Worm (Caenorhabditis elegans) whole organism, young adult: Measurements from ENCODE around the gene sfxn-1.5.

Experiments used
- B0019.2 ChIP-seq: fragments of 200-800 bp; sonication (Bioruptor generic); conservative IDR thresholded peaks from 2 replicates; pipeline ENCODE4 v1.3.6; 2022; ENCODE audit warnings: missing genetic modification reagents, missing genetic modification characterization, missing compliant biosample characterization
- C06A6.2 ChIP-seq: fragments of 200-800 bp; sonication (Bioruptor generic); conservative IDR thresholded peaks from 2 replicates; pipeline ENCODE4 v1.3.6; 2022; ENCODE audit warnings: missing genetic modification characterization, missing compliant biosample characterization
- F33H1.4 ChIP-seq: fragments of 200-800 bp; sonication (Bioruptor generic); IDR thresholded peaks from 2 replicates; pipeline ENCODE4 v1.3.6; 2022; ENCODE audit warnings: missing genetic modification reagents, missing genetic modification characterization, missing compliant biosample characterization
- F49E8.2 ChIP-seq: sonication (generic microtip); optimal IDR thresholded peaks from 3 replicates; lab custom pipeline; 2017; ENCODE audit warnings: missing genetic modification characterization, mild to moderate bottlenecking, missing compliant biosample characterization, antibody characterized with exemption, moderate library complexity; ENCODE audit not compliant: insufficient read depth
- F57A8.1 ChIP-seq: fragments of 200-800 bp; sonication (Bioruptor generic); optimal IDR thresholded peaks from 2 replicates; lab custom pipeline; 2018; ENCODE audit warnings: mild to moderate bottlenecking, missing genetic modification characterization, moderate library complexity, missing compliant biosample characterization
- T26A5.8 ChIP-seq: sonication (generic microtip); optimal IDR thresholded peaks from 2 replicates; lab custom pipeline; 2016; ENCODE audit warnings: missing genetic modification characterization, missing compliant biosample characterization
- Y79H2A.3 ChIP-seq: fragments of 200-800 bp; sonication (Bioruptor generic); conservative IDR thresholded peaks from 2 replicates; pipeline ENCODE4 v1.3.6; 2022; ENCODE audit warnings: missing genetic modification reagents, missing genetic modification characterization, missing compliant biosample characterization
- atf-7 ChIP-seq: sonication (generic microtip); optimal IDR thresholded peaks from 2 replicates; lab custom pipeline; 2017; ENCODE audit warnings: mild to moderate bottlenecking, missing genetic modification characterization, missing compliant biosample characterization
- attf-3 ChIP-seq: fragments of 200-800 bp; sonication (Bioruptor generic); conservative IDR thresholded peaks from 2 replicates; pipeline ENCODE4 v1.3.6; 2022; ENCODE audit warnings: missing genetic modification reagents, missing genetic modification characterization, missing compliant biosample characterization
- attf-5 ChIP-seq: fragments of 200-800 bp; sonication (Bioruptor generic); optimal IDR thresholded peaks from 2 replicates; lab custom pipeline; 2018; ENCODE audit warnings: mild to moderate bottlenecking, missing genetic modification characterization, missing compliant biosample characterization
- ccch-3 ChIP-seq: fragments of 200-800 bp; sonication (Bioruptor generic); optimal IDR thresholded peaks from 2 replicates; lab custom pipeline; 2018; ENCODE audit warnings: mild to moderate bottlenecking, missing genetic modification characterization, missing compliant biosample characterization
- cebp-2 ChIP-seq: fragments of 200-800 bp; sonication (Bioruptor generic); IDR thresholded peaks from 2 replicates; pipeline ENCODE4 v1.3.6; 2022; ENCODE audit warnings: missing genetic modification characterization, missing compliant biosample characterization
- chd-7 ChIP-seq: sonication (generic microtip); optimal IDR thresholded peaks from 2 replicates; lab custom pipeline; 2016; ENCODE audit warnings: mild to moderate bottlenecking, missing genetic modification characterization, moderate library complexity, missing compliant biosample characterization
- dpff-1 ChIP-seq: sonication (generic microtip); optimal IDR thresholded peaks from 2 replicates; lab custom pipeline; 2017; ENCODE audit warnings: mild to moderate bottlenecking, missing genetic modification characterization, missing compliant biosample characterization
- fkh-3 ChIP-seq: sonication (generic microtip); optimal IDR thresholded peaks from 2 replicates; lab custom pipeline; 2016; ENCODE audit warnings: mild to moderate bottlenecking, missing genetic modification characterization, missing compliant biosample characterization
- hlh-26 ChIP-seq: fragments of 200-800 bp; sonication (Bioruptor generic); conservative IDR thresholded peaks from 2 replicates; pipeline ENCODE4 v1.3.6; 2022; ENCODE audit warnings: missing genetic modification reagents, missing genetic modification characterization, missing compliant biosample characterization
- hsf-1 ChIP-seq: fragments of 200-800 bp; sonication (Bioruptor generic); IDR thresholded peaks from 2 replicates; pipeline ENCODE4 v1.3.6; 2022; ENCODE audit warnings: missing genetic modification reagents, missing genetic modification characterization, missing compliant biosample characterization
- lag-1 ChIP-seq: fragments of 200-800 bp; sonication (Bioruptor generic); IDR thresholded peaks from 2 replicates; pipeline ENCODE4 v1.3.6; 2022; ENCODE audit warnings: missing genetic modification reagents, missing genetic modification characterization, missing compliant biosample characterization
- mes-4 ChIP-seq: sonication (generic microtip); optimal IDR thresholded peaks from 2 replicates; lab custom pipeline; 2016; ENCODE audit warnings: missing genotype, missing genetic modification characterization, missing compliant biosample characterization
- nhr-120 ChIP-seq: fragments of 200-800 bp; sonication (Bioruptor generic); IDR thresholded peaks from 2 replicates; pipeline ENCODE4 v1.3.6; 2022; ENCODE audit warnings: missing genetic modification characterization, missing compliant biosample characterization
- pbrm-1 ChIP-seq: fragments of 200-800 bp; sonication (Bioruptor generic); IDR thresholded peaks from 2 replicates; pipeline ENCODE4 v1.3.6; 2022; ENCODE audit warnings: missing genetic modification reagents, missing genetic modification characterization, missing compliant biosample characterization
- pha-4 ChIP-seq: fragments of 150-350 bp; sonication (generic microtip); optimal IDR thresholded peaks from 2 replicates; lab custom pipeline; 2014; ENCODE audit warnings: missing biosample characterization, missing genetic modification reagents, missing genetic modification characterization
- rec-8 ChIP-seq, 2 experiments: sonication (generic microtip); optimal IDR thresholded peaks; 2 replicates each; lab custom pipeline; 2016; ENCODE audit warnings: mild to moderate bottlenecking in 2 of 2, missing genetic modification characterization in 2 of 2, missing genetic modification reagents in 2 of 2, missing genotype in 2 of 2, missing biosample characterization in 1 of 2, missing compliant biosample characterization in 1 of 2, moderate library complexity in 1 of 2
- sdz-38 ChIP-seq: sonication (generic microtip); optimal IDR thresholded peaks from 2 replicates; lab custom pipeline; 2016; ENCODE audit warnings: missing genotype, missing genetic modification characterization, missing compliant biosample characterization
- snpc-3.4 ChIP-seq: sonication (generic microtip); optimal IDR thresholded peaks from 2 replicates; lab custom pipeline; 2017; ENCODE audit warnings: missing genetic modification characterization, mild to moderate bottlenecking, missing compliant biosample characterization, antibody characterized with exemption, moderate library complexity, missing genotype, missing genetic modification reagents
- snpc-4 ChIP-seq, 5 experiments: fragments of 150-350 bp in 1 of 5; sonication (generic microtip) in 4 of 5; optimal IDR thresholded peaks; 2 replicates each; lab custom pipeline; 2014 to 2018; ENCODE audit warnings: missing genetic modification characterization in 5 of 5, missing biosample characterization in 3 of 5, antibody characterized with exemption in 2 of 5, mild to moderate bottlenecking in 2 of 5, missing compliant biosample characterization in 2 of 5, missing genotype in 2 of 5, moderate library complexity in 2 of 5, missing genetic modification reagents in 1 of 5
- sptf-2 ChIP-seq: fragments of 200-800 bp; sonication (Bioruptor generic); optimal IDR thresholded peaks from 2 replicates; lab custom pipeline; 2018; ENCODE audit warnings: mild to moderate bottlenecking, missing genetic modification characterization, missing compliant biosample characterization
- tbp1 ChIP-seq: fragments of 200-800 bp; sonication (Bioruptor generic); optimal IDR thresholded peaks from 2 replicates; lab custom pipeline; 2018; ENCODE audit warnings: mild to moderate bottlenecking, missing genetic modification characterization, missing compliant biosample characterization
- tbx-9 ChIP-seq: sonication (generic microtip); optimal IDR thresholded peaks from 2 replicates; lab custom pipeline; 2016; ENCODE audit warnings: borderline replicate concordance, missing genetic modification characterization, inconsistent platforms, missing compliant biosample characterization
- unc-130 ChIP-seq: sonication (generic microtip); optimal IDR thresholded peaks from 2 replicates; lab custom pipeline; 2016; ENCODE audit warnings: missing genetic modification reagents, missing genetic modification characterization, missing compliant biosample characterization
- ztf-28 ChIP-seq: fragments of 200-800 bp; sonication (Bioruptor generic); IDR thresholded peaks from 2 replicates; pipeline ENCODE4 v1.3.6; 2022; ENCODE audit warnings: missing genetic modification reagents, missing genetic modification characterization, missing compliant biosample characterization
- ztf-3 ChIP-seq: fragments of 200-800 bp; sonication (Bioruptor generic); optimal IDR thresholded peaks from 2 replicates; lab custom pipeline; 2018; ENCODE audit warnings: mild to moderate bottlenecking, missing genetic modification characterization, missing compliant biosample characterization
- ztf-6 ChIP-seq: fragments of 200-800 bp; sonication (Bioruptor generic); IDR thresholded peaks from 2 replicates; pipeline ENCODE4 v1.3.6; 2022; ENCODE audit warnings: missing genetic modification reagents, missing genetic modification characterization, missing compliant biosample characterization

Gene sfxn-1.5

DNA sequence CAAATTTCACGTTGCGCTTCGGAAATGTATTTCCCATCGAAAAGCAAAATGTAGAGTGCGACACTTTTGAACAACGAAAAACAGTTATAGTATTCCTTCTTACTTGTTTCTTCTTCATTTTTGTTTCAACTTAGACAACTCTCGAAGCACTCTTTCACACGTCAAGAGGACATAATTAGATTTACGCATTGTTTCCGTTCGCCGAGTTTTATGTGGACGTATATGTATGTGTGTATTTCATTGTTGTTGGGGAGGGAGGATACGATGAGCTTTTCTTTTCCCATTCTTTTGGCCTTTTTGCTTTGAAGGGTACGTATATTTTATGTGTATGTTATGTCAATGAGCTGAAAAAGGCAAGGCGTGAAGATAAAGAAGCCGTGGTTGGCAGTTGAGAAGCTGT lies 31.0 kb downstream of the sfxn-1.5 start:
- TF ChIP-seq rec-8 (tag; optimal IDR thresholded peaks at IDR 0.05; lab: Kevin White, UChicago) (no peak), fkh-3 (no peak)
- TF ChIP-seq, all 124 proteins: peak for 0

DNA sequence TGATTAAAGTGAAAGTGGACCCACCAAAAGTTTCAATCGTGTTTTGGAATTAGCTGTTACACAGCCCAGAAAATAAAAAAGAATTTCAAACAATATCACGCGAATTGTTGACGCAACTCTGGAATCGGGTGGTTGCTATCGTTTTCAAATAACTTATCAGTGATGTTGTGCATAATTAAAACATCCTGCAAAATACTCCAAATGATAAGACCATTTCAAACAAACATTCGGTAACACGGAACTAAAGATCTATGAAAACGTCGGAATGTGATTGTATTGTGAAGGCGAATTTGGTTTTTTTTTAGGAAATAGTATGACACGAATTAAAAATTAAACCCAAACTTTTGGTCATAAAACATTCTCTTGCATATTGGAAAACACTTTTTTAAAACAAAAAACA lies 32.9 kb downstream of the sfxn-1.5 start, which contains the start of gene spp-30:
TSS of gene spp-30 (minus strand) at position 101 of the 400 bp plus-strand sequence.
- TF ChIP-seq hlh-26 (no peak), chd-7 (tag; lab: Kevin White, UChicago) (no peak), F33H1.4 (GFP tag; lab: Robert Waterston, UW) (no peak), atf-7 (tag; lab: Kevin White, UChicago) (no peak), ccch-3 (GFP tag; lab: Kevin White, UChicago) (no peak)

DNA sequence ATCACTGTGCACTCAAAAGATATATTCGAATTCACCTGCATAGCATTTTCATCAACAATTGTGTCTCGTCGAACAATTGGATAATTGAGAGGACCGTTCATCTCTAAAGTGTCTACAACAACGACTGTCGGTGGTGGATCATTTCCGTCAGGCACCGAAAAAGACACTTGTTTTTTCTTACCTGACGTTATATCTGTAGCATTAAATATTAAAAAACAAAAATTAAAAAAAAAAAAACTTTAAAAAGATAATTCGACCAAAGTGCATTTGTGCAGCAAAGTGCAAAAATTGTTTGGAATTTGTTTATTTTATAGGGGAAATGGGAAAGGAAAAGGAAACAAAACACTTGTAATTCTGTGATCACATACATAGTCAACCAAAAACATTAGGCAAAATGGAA lies 34.4 kb downstream of the sfxn-1.5 start, which contains the start of gene twk-44:
TSS of gene twk-44 (minus strand) at position 101 of the 400 bp plus-strand sequence.
- TF ChIP-seq snpc-3.4 (no peak), unc-130 (no peak), B0019.2 (GFP tag; lab: Robert Waterston, UW) (no peak), attf-5 (GFP tag; lab: Kevin White, UChicago) (no peak), hsf-1 (GFP tag; lab: Robert Waterston, UW) (no peak), T26A5.8 (tag; lab: Kevin White, UChicago) (no peak), dpff-1 (tag; lab: Kevin White, UChicago) (no peak), pbrm-1 (no peak)
- TF ChIP-seq, all 124 proteins: peak for 0

DNA sequence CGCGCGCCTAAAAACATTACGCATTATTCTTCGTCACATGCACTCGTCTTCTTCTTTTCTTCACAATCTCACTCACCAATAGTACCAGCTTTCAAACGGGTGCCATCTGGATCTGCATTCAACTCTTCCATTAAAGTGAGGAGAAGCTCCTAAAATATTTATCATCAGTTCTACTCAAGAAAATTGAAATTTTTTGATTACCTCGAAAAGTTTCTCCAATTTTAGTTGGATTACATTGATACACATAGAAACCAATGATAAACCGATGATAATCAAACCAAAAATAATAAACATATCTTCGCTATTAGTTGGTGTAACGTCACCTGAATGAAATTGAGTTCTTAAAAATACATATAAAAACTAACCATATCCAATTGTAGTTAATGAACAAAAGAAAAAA lies 36.8 kb downstream of the sfxn-1.5 start:
- TF ChIP-seq cebp-2 (GFP tag; lab: Robert Waterston, UW) (no peak), sdz-38 (no peak), ztf-6 (GFP tag; lab: Robert Waterston, UW) (no peak), tbp1 (GFP tag; lab: Kevin White, UChicago) (no peak), ztf-28 (no peak), nhr-120 (GFP tag; lab: Robert Waterston, UW) (no peak), pbrm-1 (no peak), lag-1 (no peak), tbx-9 (tag; lab: Kevin White, UChicago) (no peak), C06A6.2 (GFP tag; lab: Robert Waterston, UW) (no peak), mes-4 (no peak), pha-4 (tag; lab: Kevin White, UChicago) (no peak), F57A8.1 (GFP tag; lab: Kevin White, UChicago) (no peak)

DNA sequence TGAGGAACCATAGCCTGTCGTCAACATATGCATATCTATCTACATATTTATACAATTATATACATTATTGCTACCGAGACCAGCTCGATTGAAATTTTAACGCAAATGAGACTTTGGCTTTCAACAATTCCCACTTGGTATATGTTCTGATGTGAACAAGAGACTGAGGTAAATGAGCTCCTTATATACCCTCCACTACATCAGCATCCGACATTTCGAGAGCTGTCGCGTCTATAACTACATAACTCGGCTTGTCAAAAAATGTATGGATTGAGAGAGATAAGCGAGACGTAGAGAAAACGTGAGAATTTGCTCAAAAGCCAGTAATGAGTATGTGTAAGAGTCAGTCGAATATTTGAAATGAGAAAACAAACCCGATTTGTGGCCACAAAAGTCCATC lies 38.0 kb downstream of the sfxn-1.5 start:
- TF ChIP-seq Y79H2A.3 (no peak), attf-3 (GFP tag; lab: Robert Waterston, UW) (no peak), ztf-28 (no peak), sptf-2 (GFP tag; lab: Kevin White, UChicago) (no peak), ztf-3 (GFP tag; lab: Kevin White, UChicago) (no peak), F49E8.2 (tag; lab: Kevin White, UChicago) (no peak), snpc-4 (GFP tag; optimal IDR thresholded peaks at IDR 0.05; lab: Kevin White, UChicago) (no peak), snpc-4 (tag; optimal IDR thresholded peaks at IDR 0.05; lab: Kevin White, UChicago) (no peak), cebp-2 (GFP tag; lab: Robert Waterston, UW) (no peak), nhr-120 (GFP tag; lab: Robert Waterston, UW) (no peak), dpff-1 (tag; lab: Kevin White, UChicago) (no peak), hlh-26 (no peak), attf-5 (GFP tag; lab: Kevin White, UChicago) (no peak)
